Fruit fly (Drosophila melanogaster) whole organism, embryonic: ENCODE measurements around the gene Kah.

ENCODE experiments used
- Atf6 ChIP-seq: fragments of 200-800 bp; sonication (Bioruptor generic); IDR thresholded peaks from 2 replicates; pipeline ENCODE4 v1.3.6; 2022; ENCODE audit warnings: missing biosample characterization, missing genetic modification characterization
- B-H1 ChIP-seq: fragments of 200-800 bp; sonication (Bioruptor generic); IDR thresholded peaks from 3 replicates; pipeline ENCODE4 v1.3.6; 2022; ENCODE audit warnings: missing biosample characterization, missing genetic modification characterization
- Bdp1 ChIP-seq: fragments of 200-800 bp; sonication (Bioruptor generic); optimal IDR thresholded peaks from 3 replicates; lab custom pipeline; 2016; ENCODE audit warnings: missing biosample characterization, missing genetic modification characterization
- CG1024 ChIP-seq: fragments of 200-800 bp; sonication (Bioruptor generic); IDR thresholded peaks from 2 replicates; pipeline ENCODE4 v1.3.6; 2022; ENCODE audit warnings: missing biosample characterization, missing genetic modification characterization
- CG11247 ChIP-seq: fragments of 200-800 bp; sonication (Bioruptor generic); IDR thresholded peaks from 2 replicates; pipeline ENCODE4 v1.3.6; 2022; ENCODE audit warnings: missing biosample characterization, missing genetic modification characterization
- CG12071 ChIP-seq: fragments of 200-800 bp; sonication (Bioruptor generic); optimal IDR thresholded peaks from 3 replicates; lab custom pipeline; 2018; ENCODE audit warnings: missing biosample characterization, mild to moderate bottlenecking, missing genetic modification characterization
- CG14860 ChIP-seq: fragments of 200-800 bp; sonication (Bioruptor generic); IDR thresholded peaks from 3 replicates; pipeline ENCODE4 v1.3.6; 2022; ENCODE audit warnings: missing biosample characterization, missing genetic modification characterization; ENCODE audit not compliant: partially characterized antibody
- CG17328 ChIP-seq: fragments of 200-800 bp; sonication (Bioruptor generic); IDR thresholded peaks from 2 replicates; pipeline ENCODE4 v1.3.6; 2022; ENCODE audit warnings: missing biosample characterization, missing genetic modification characterization
- CG17829 ChIP-seq: fragments of 200-800 bp; optimal IDR thresholded peaks from 2 replicates; lab custom pipeline; 2019; ENCODE audit warnings: missing biosample characterization, mild to moderate bottlenecking, missing genetic modification characterization, moderate library complexity
- CG18599 ChIP-seq: fragments of 200-800 bp; sonication (Bioruptor generic); optimal IDR thresholded peaks from 3 replicates; lab custom pipeline; 2017; ENCODE audit warnings: missing biosample characterization, missing genetic modification characterization, mild to moderate bottlenecking, moderate library complexity, missing genetic modification reagents
- CG2129 ChIP-seq: fragments of 200-800 bp; sonication (Bioruptor generic); IDR thresholded peaks from 2 replicates; pipeline ENCODE4 v1.3.6; 2022; ENCODE audit warnings: missing biosample characterization, missing genetic modification characterization; ENCODE audit not compliant: partially characterized antibody
- CG30431 ChIP-seq: fragments of 200-800 bp; sonication (Bioruptor generic); optimal IDR thresholded peaks from 2 replicates; lab custom pipeline; 2017; ENCODE audit warnings: missing biosample characterization, missing genetic modification characterization
- CG32772 ChIP-seq: fragments of 200-800 bp; sonication (Bioruptor generic); IDR thresholded peaks from 2 replicates; pipeline ENCODE4 v1.3.6; 2022; ENCODE audit warnings: missing biosample characterization, missing genetic modification characterization
- CG33213 ChIP-seq: fragments of 200-800 bp; sonication (Bioruptor generic); optimal IDR thresholded peaks from 3 replicates; lab custom pipeline; 2016; ENCODE audit warnings: missing biosample characterization, missing genetic modification characterization
- CG4282 ChIP-seq: fragments of 200-800 bp; sonication (Bioruptor generic); optimal IDR thresholded peaks from 2 replicates; lab custom pipeline; 2016; ENCODE audit warnings: missing biosample characterization, missing genetic modification characterization
- CG6683 ChIP-seq: fragments of 200-800 bp; sonication (Bioruptor generic); optimal IDR thresholded peaks from 2 replicates; lab custom pipeline; 2017; ENCODE audit warnings: missing biosample characterization, mild to moderate bottlenecking, missing genetic modification characterization, missing genetic modification reagents
- CG7745 ChIP-seq: fragments of 200-800 bp; sonication (Bioruptor generic); optimal IDR thresholded peaks from 2 replicates; lab custom pipeline; 2018; ENCODE audit warnings: missing biosample characterization, mild to moderate bottlenecking, missing genetic modification characterization, moderate library complexity
- CG8388 ChIP-seq: fragments of 200-800 bp; sonication (Bioruptor generic); optimal IDR thresholded peaks from 2 replicates; lab custom pipeline; 2019; ENCODE audit warnings: missing biosample characterization, mild to moderate bottlenecking, missing genetic modification characterization, moderate library complexity
- CG9876 ChIP-seq: fragments of 200-800 bp; sonication (Bioruptor generic); optimal IDR thresholded peaks from 2 replicates; lab custom pipeline; 2016; ENCODE audit warnings: missing biosample characterization, missing genetic modification characterization
- CTCF ChIP-seq: fragments of 200-800 bp; sonication (Bioruptor generic); optimal IDR thresholded peaks from 2 replicates; lab custom pipeline; 2017; ENCODE audit warnings: missing biosample characterization, mild to moderate bottlenecking, missing genetic modification characterization, moderate library complexity
- CoRest ChIP-seq: fragments of 200-800 bp; sonication (Bioruptor generic); optimal IDR thresholded peaks from 3 replicates; lab custom pipeline; 2018; ENCODE audit warnings: missing biosample characterization, mild to moderate bottlenecking, missing genetic modification characterization, moderate library complexity
- D ChIP-seq, 2 experiments: fragments of 200-800 bp in 1 of 2; fragments of >200 bp in 1 of 2; sonication (Bioruptor generic) in 1 of 2; optimal IDR thresholded peaks; 2 replicates in 1 of 2; 3 replicates in 1 of 2; lab custom pipeline; 2017; ENCODE audit warnings: mild to moderate bottlenecking in 1 of 2, missing biosample characterization in 1 of 2, missing genetic modification characterization in 1 of 2, missing genetic modification reagents in 1 of 2
- Dref ChIP-seq: fragments of 200-800 bp; sonication (Bioruptor generic); IDR thresholded peaks from 2 replicates; pipeline ENCODE4 v1.3.6; 2022; ENCODE audit warnings: missing biosample characterization, missing genetic modification characterization
- Hand ChIP-seq: fragments of 200-800 bp; sonication (Bioruptor generic); optimal IDR thresholded peaks from 2 replicates; lab custom pipeline; 2017; ENCODE audit warnings: mild to moderate bottlenecking, missing biosample characterization, missing genetic modification reagents, missing genetic modification characterization
- NK7.1 ChIP-seq: fragments of 200-800 bp; sonication (Bioruptor generic); optimal IDR thresholded peaks from 3 replicates; lab custom pipeline; 2016; ENCODE audit warnings: missing biosample characterization, missing genetic modification characterization
- Neu2 ChIP-seq: fragments of 200-800 bp; sonication (Bioruptor generic); optimal IDR thresholded peaks from 3 replicates; lab custom pipeline; 2016; ENCODE audit warnings: missing biosample characterization, missing genetic modification characterization, borderline replicate concordance
- Stat92E ChIP-seq, 3 experiments: fragments of >200 bp in 2 of 3; fragments of 200-800 bp in 1 of 3; sonication (Bioruptor generic) in 1 of 3; optimal IDR thresholded peaks; 2 replicates each; lab custom pipeline; 2017 to 2019; ENCODE audit warnings: missing biosample characterization in 3 of 3, missing genetic modification characterization in 3 of 3, mild to moderate bottlenecking in 1 of 3, moderate library complexity in 1 of 3
- ac ChIP-seq: fragments of 200-800 bp; sonication (Bioruptor generic); optimal IDR thresholded peaks from 3 replicates; lab custom pipeline; 2017; ENCODE audit warnings: missing biosample characterization, mild to moderate bottlenecking, missing genetic modification characterization
- ash1 ChIP-seq: fragments of 200-800 bp; sonication (Bioruptor generic); optimal IDR thresholded peaks from 2 replicates; lab custom pipeline; 2018; ENCODE audit warnings: missing biosample characterization, mild to moderate bottlenecking, missing genetic modification characterization
- bab2 ChIP-seq: fragments of 200-800 bp; sonication (Bioruptor generic); optimal IDR thresholded peaks from 2 replicates; lab custom pipeline; 2016; ENCODE audit warnings: missing biosample characterization, missing genetic modification characterization
- chif ChIP-seq, 2 experiments: fragments of 200-800 bp; sonication (Bioruptor generic); optimal IDR thresholded peaks; 3 replicates each; lab custom pipeline; 2016; ENCODE audit warnings: missing biosample characterization in 2 of 2, missing genetic modification characterization in 2 of 2
- chn ChIP-seq: fragments of 200-800 bp; sonication (Bioruptor generic); optimal IDR thresholded peaks from 2 replicates; lab custom pipeline; 2016; ENCODE audit warnings: missing biosample characterization, missing genetic modification characterization
- corto ChIP-seq: fragments of 200-800 bp; sonication (Bioruptor generic); optimal IDR thresholded peaks from 2 replicates; lab custom pipeline; 2016; ENCODE audit warnings: missing biosample characterization, mild to moderate bottlenecking, missing genetic modification characterization, moderate library complexity
- eve ChIP-seq, 2 experiments: fragments of >200 bp; optimal IDR thresholded peaks; 2 replicates each; lab custom pipeline; 2017; ENCODE audit warnings: missing biosample characterization in 2 of 2, missing genetic modification characterization in 2 of 2
- fd102C ChIP-seq: fragments of 200-800 bp; sonication (Bioruptor generic); optimal IDR thresholded peaks from 2 replicates; lab custom pipeline; 2018; ENCODE audit warnings: missing biosample characterization, mild to moderate bottlenecking, missing genetic modification characterization, moderate library complexity
- hbn ChIP-seq: fragments of 200-800 bp; sonication (Bioruptor generic); IDR thresholded peaks from 2 replicates; pipeline ENCODE4 v1.3.6; 2022; ENCODE audit warnings: missing biosample characterization, missing genetic modification characterization; ENCODE audit not compliant: partially characterized antibody
- insv ChIP-seq, 2 experiments: fragments of 200-800 bp; sonication (Bioruptor generic); optimal IDR thresholded peaks; 3 replicates each; lab custom pipeline; 2016 to 2018; ENCODE audit warnings: missing biosample characterization in 2 of 2, missing genetic modification characterization in 2 of 2
- knrl ChIP-seq: fragments of 200-800 bp; sonication (Bioruptor generic); IDR thresholded peaks from 3 replicates; pipeline ENCODE4 v1.3.6; 2022; ENCODE audit warnings: missing biosample characterization, missing genetic modification characterization; ENCODE audit not compliant: partially characterized antibody
- oc ChIP-seq: fragments of 200-800 bp; sonication (Bioruptor generic); optimal IDR thresholded peaks from 2 replicates; lab custom pipeline; 2018; ENCODE audit warnings: missing biosample characterization, mild to moderate bottlenecking, missing genetic modification characterization, moderate library complexity
- p53 ChIP-seq: fragments of 200-800 bp; sonication (Bioruptor generic); optimal IDR thresholded peaks from 2 replicates; lab custom pipeline; 2016; ENCODE audit warnings: missing biosample characterization, missing genetic modification characterization
- pnt ChIP-seq: fragments of 200-800 bp; sonication (Bioruptor generic); optimal IDR thresholded peaks from 3 replicates; lab custom pipeline; 2016; ENCODE audit warnings: missing biosample characterization, missing genetic modification characterization
- ro ChIP-seq: fragments of 200-800 bp; sonication (Bioruptor generic); IDR thresholded peaks from 2 replicates; pipeline ENCODE4 v1.3.6; 2022; ENCODE audit warnings: missing biosample characterization, missing genetic modification characterization
- salm ChIP-seq: fragments of 200-800 bp; sonication (Bioruptor generic); optimal IDR thresholded peaks from 2 replicates; lab custom pipeline; 2018; ENCODE audit warnings: missing biosample characterization, mild to moderate bottlenecking, missing genetic modification characterization
- scrt ChIP-seq: fragments of 200-800 bp; sonication (Bioruptor generic); optimal IDR thresholded peaks from 2 replicates; lab custom pipeline; 2018; ENCODE audit warnings: missing biosample characterization, mild to moderate bottlenecking, missing genetic modification characterization, moderate library complexity
- sd ChIP-seq: fragments of 200-800 bp; sonication (Bioruptor generic); optimal IDR thresholded peaks from 3 replicates; lab custom pipeline; 2018; ENCODE audit warnings: missing biosample characterization, mild to moderate bottlenecking, missing genetic modification characterization, moderate library complexity
- so ChIP-seq: fragments of 200-800 bp; sonication (Bioruptor generic); IDR thresholded peaks from 3 replicates; pipeline ENCODE4 v1.3.6; 2022; ENCODE audit warnings: missing biosample characterization, missing genetic modification characterization
- stwl ChIP-seq: fragments of 200-800 bp; sonication (Bioruptor generic); optimal IDR thresholded peaks from 3 replicates; lab custom pipeline; 2018; ENCODE audit warnings: missing biosample characterization, mild to moderate bottlenecking, missing genetic modification characterization, moderate library complexity
- vvl ChIP-seq: fragments of 200-800 bp; sonication (Bioruptor generic); IDR thresholded peaks from 2 replicates; pipeline ENCODE4 v1.3.6; 2022; ENCODE audit warnings: missing biosample characterization, missing genetic modification characterization

The Kah gene

dm6 chr3L:603847-604550, 14.9 kb upstream of the Kah start, which contains the start of gene CG13893 (continued):
- TF ChIP-seq Neu2 (GFP tag; lab: Kevin White, UChicago) (no peak), CG17328 (GFP tag; lab: Robert Waterston, UW) (no peak), chif (GFP tag; optimal IDR thresholded peaks at IDR 0.05; lab: Kevin White, UChicago) (no peak), oc (no peak), CG33213 (GFP tag; lab: Kevin White, UChicago) (no peak), CG32772 (GFP tag; lab: Robert Waterston, UW) (0 out of 2 replicates have a peak, but pooled peaks have one; percentile 14), CG4282 (GFP tag; lab: Kevin White, UChicago) (no peak), CG14860 (GFP tag; lab: Robert Waterston, UW) (no peak), CG8388 (GFP tag; lab: Kevin White, UChicago) (no peak), B-H1 (no peak; the same call in 2 of the 3 replicates), CoRest (no peak), ac (GFP tag; lab: Kevin White, UChicago) (no peak), sd (peak; percentile 16), scrt (GFP tag; lab: Kevin White, UChicago) (no peak), CG1024 (peak; percentile 41; the same call in 1 of the 2 replicates), knrl (GFP tag; lab: Robert Waterston, UW) (no peak), stwl (no peak), NK7.1 (peak; percentile 11), ro (GFP tag; lab: Robert Waterston, UW) (no peak), corto (peak; percentile 32), CTCF (GFP tag; lab: Kevin White, UChicago) (peak; percentile 39), CG7745 (tag; lab: Kevin White, UChicago) (no peak), Atf6 (GFP tag; lab: Robert Waterston, UW) (peak; percentile 70), fd102C (GFP tag; lab: Kevin White, UChicago) (no peak), eve (GFP tag; optimal IDR thresholded peaks at IDR 0.05; lab: Kevin White, UChicago) (no peak), CG2129 (no peak), vvl (GFP tag; lab: Robert Waterston, UW) (peak; percentile 82), CG18599 (GFP tag; lab: Kevin White, UChicago) (peak; percentile 60), CG6683 (peak; percentile 5), CG12071 (GFP tag; lab: Kevin White, UChicago) (peak; percentile 54), Hand (GFP tag; lab: Kevin White, UChicago) (peak; percentile 17), Bdp1 (GFP tag; lab: Kevin White, UChicago) (no peak), salm (tag; lab: Kevin White, UChicago) (no peak), CG17829 (tag; lab: Kevin White, UChicago) (no peak), Stat92E (GFP tag; optimal IDR thresholded peaks at IDR 0.05; lab: Kevin White, UChicago) (peak in 1 of 3 experiments; percentile 76), ash1 (GFP tag; lab: Kevin White, UChicago) (no peak), CG30431 (GFP tag; lab: Kevin White, UChicago) (no peak), D (optimal IDR thresholded peaks at IDR 0.05; lab: Kevin White, UChicago) (no peak), D (GFP tag; optimal IDR thresholded peaks at IDR 0.05; lab: Kevin White, UChicago) (no peak), bab2 (GFP tag; lab: Kevin White, UChicago) (peak; percentile 5), Dref (GFP tag; lab: Robert Waterston, UW) (0 out of 2 replicates have a peak, but pooled peaks have one; percentile 26), pnt (GFP tag; lab: Kevin White, UChicago) (no peak), so (GFP tag; lab: Robert Waterston, UW) (peak; percentile 44; the same call in 1 of the 3 replicates), chn (GFP tag; lab: Kevin White, UChicago) (no peak), insv (GFP tag; optimal IDR thresholded peaks at IDR 0.05; lab: Kevin White, UChicago) (peak in 1 of 2 experiments; percentile 13), p53 (GFP tag; lab: Kevin White, UChicago) (no peak), hbn (GFP tag; lab: Robert Waterston, UW) (0 out of 2 replicates have a peak, but pooled peaks have one; percentile 22), CG9876 (GFP tag; lab: Kevin White, UChicago) (no peak), CG11247 (GFP tag; lab: Robert Waterston, UW) (peak; percentile 20; the same call in 1 of the 2 replicates)
